Fruit fly (Drosophila melanogaster) whole organism: ENCODE measurements around the gene CG31183.
"Not testable (repeated sequence)": the region's sequence is repeated elsewhere in the genome, so short reads cannot be mapped to it uniquely, and the experiment has no call there.

Source experiments
- CG8478 ChIP-seq: fragments of >200 bp; optimal IDR thresholded peaks from 2 replicates; lab custom pipeline; 2018; ENCODE audit warnings: inconsistent platforms
- Dll ChIP-seq: fragments of >200 bp; optimal IDR thresholded peaks from 2 replicates; lab custom pipeline; 2017
- EcR ChIP-seq, 2 experiments: fragments of >200 bp; optimal IDR thresholded peaks; 2 replicates each; lab custom pipeline; 2017; ENCODE audit warnings: missing biosample characterization in 2 of 2, missing genetic modification characterization in 2 of 2, missing genetic modification reagents in 2 of 2
- pan ChIP-seq: fragments of >200 bp; optimal IDR thresholded peaks from 2 replicates; lab custom pipeline; 2017
- psq ChIP-seq: fragments of >200 bp; optimal IDR thresholded peaks from 2 replicates; lab custom pipeline; 2017
- usp ChIP-seq: fragments of >200 bp; optimal IDR thresholded peaks from 2 replicates; lab custom pipeline; 2017; ENCODE audit warnings: missing biosample characterization, missing genetic modification characterization, mixed read lengths

CG31183 gene

DNA sequence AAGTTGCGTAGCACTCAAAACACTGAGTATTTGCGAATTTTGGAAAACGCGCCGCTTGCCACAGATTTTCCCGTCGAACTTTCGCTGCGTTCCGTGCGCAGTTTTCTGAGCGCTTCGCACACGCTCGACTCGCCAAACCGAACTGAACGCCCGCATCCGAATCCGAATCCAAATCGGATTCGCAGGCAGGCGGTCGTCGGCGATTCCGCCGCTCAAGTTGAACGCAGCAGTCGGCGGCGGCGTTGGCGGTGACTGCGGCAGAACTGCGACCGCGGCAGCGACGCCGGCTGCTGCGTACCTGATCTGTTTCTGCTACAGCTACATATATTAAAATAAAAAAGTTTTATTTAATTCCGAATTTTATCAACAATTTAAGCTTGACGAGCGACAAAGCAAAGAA is at the start of gene CG31183:
CG31183 (minus strand) TSS at position 329 of the 400 bp plus-strand sequence.
- TF ChIP-seq Dll (lab: Kevin White, UChicago) (no peak), usp (no peak), CG8478 (no peak), EcR (GFP tag; optimal IDR thresholded peaks at IDR 0.05; lab: Kevin White, UChicago) (no peak), pan (no peak), psq (lab: Kevin White, UChicago) (no peak)

DNA sequence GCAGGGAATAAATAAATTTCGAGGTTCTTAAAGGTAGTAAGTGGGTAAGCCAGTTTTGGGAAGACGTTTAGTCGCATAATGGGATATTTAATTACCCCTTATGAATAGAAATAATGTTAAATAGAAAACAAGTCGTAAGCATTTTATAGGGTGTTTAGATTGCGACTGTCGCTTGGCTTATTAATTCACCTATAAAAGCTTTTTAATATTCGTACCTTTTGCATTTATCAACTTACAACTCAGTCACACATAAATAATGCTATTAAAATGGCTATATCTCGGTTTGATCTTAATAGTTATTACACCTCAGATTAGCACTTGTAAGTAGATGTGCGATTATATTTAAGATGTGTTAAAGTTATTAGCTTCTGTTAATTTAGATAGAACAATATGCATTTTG is 49.6 kb upstream of the CG31183 start, which contains the start of gene CG34276:
CG34276 (plus strand) TSS at position 301 of the 400 bp plus-strand sequence.
- TF ChIP-seq Dll (lab: Kevin White, UChicago) (no peak), EcR (GFP tag; optimal IDR thresholded peaks at IDR 0.05; lab: Kevin White, UChicago) (no peak), CG8478 (no peak), usp (no peak), pan (no peak), psq (lab: Kevin White, UChicago) (no peak)

dm6 chr3R:15922622-15923574 is 47.2 kb upstream of the CG31183 start:
- no peak for TF ChIP-seq usp
- no peak for TF ChIP-seq Dll (lab: Kevin White, UChicago)
- no peak for TF ChIP-seq psq (lab: Kevin White, UChicago)
- TF ChIP-seq CG8478, result no peak
- no peak for TF ChIP-seq pan
- TF ChIP-seq EcR (GFP tag; optimal IDR thresholded peaks at IDR 0.05; lab: Kevin White, UChicago), result no peak

- no peak for TF ChIP-seq pan
- no peak for TF ChIP-seq usp
- no peak for TF ChIP-seq EcR (GFP tag; optimal IDR thresholded peaks at IDR 0.05; lab: Kevin White, UChicago)
- no peak for TF ChIP-seq Dll (lab: Kevin White, UChicago)
- TF ChIP-seq CG8478, result no peak
- TF ChIP-seq psq (lab: Kevin White, UChicago), result no peak
Observed at dm6 chr3R:15921747-15922146, 46.0 kb upstream of the CG31183 start.

- no peak for TF ChIP-seq usp
- no peak for TF ChIP-seq CG8478
- TF ChIP-seq EcR (GFP tag; optimal IDR thresholded peaks at IDR 0.05; lab: Kevin White, UChicago), result no peak
- no peak for TF ChIP-seq psq (lab: Kevin White, UChicago)
- no peak for TF ChIP-seq Dll (lab: Kevin White, UChicago)
- no peak for TF ChIP-seq pan
Observed at dm6 chr3R:15920751-15921156, 45.0 kb upstream of the CG31183 start, which contains the start of gene Fbxl7. Gene Fbxl7 (plus strand): TSS chr3R:15920898.

dm6 chr3R:15920229-15920533 is 44.4 kb upstream of the CG31183 start:
- TF ChIP-seq usp, result no peak
- no peak for TF ChIP-seq pan
- no peak for TF ChIP-seq psq (lab: Kevin White, UChicago)
- no peak for TF ChIP-seq CG8478
- TF ChIP-seq Dll (lab: Kevin White, UChicago), result no peak
- no peak for TF ChIP-seq EcR (GFP tag; optimal IDR thresholded peaks at IDR 0.05; lab: Kevin White, UChicago)

DNA sequence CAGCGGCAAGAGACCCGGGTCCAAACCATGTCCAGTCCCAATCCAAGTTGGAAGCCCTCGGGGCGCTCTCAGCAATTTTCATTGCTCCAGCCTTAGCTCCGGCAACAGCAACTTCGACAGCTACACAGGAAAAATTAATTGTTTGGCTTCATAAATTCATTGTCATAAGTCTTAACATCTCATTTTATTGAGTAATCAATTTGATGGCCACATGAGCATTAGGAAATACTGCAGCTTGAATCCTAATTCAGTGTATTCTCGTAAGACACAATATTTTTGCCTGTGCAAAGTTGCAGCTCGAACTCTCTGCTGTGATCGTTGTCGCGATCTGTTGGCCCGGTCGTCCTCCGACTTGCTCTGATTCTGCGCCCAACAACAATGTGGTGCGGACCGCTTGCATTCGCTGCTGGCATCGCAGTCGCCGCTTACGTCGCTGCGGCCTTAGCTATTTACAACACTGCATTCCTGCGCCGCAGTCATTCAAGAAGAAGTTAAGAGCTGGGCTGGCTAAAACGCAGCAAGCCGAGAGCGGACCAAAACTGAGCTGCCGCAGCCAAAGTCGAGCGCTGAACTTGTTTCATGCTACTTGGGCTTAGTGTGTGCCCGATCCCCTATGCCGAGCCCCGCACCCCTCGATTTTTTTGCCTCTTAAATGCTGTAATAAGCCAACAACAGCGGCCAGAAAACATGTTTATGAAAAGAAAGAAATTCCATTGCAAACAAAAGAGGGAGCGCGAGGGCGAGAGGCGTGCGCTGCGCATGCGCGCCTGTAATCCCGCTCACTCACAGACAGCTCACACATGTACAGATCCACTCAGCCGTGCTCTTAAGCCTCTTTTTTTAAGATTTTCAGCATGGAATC is 43.9 kb upstream of the CG31183 start:
- TF ChIP-seq psq (lab: Kevin White, UChicago), result no peak
- peak; percentile 76 for TF ChIP-seq Dll (lab: Kevin White, UChicago)

DNA sequence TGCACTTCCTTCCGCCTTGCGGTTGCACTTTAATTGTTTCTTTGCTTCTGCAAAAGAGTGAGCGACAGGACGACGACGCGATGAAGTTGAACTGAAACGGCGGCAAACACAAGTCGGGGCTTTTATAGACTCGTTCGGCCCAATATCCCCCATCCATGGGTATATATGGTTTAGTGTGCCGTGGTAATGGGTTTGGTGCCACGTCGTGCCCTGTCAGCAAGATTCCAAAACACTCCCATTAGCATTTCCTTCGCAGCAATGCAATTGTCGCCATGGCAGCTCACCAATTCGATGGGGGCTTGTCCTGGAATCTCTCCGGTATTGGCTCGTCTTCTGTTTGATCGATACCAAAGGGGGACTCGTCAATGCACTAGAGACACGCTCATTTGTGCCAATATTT is 42.2 kb upstream of the CG31183 start, which contains the start of gene CG45105:
CG45105 (minus strand) TSS at position 101 of the 400 bp plus-strand sequence.
- TF ChIP-seq psq (lab: Kevin White, UChicago), result no peak
- TF ChIP-seq pan, result no peak
- TF ChIP-seq Dll (lab: Kevin White, UChicago), result no peak
- no peak for TF ChIP-seq CG8478
- TF ChIP-seq EcR (GFP tag; optimal IDR thresholded peaks at IDR 0.05; lab: Kevin White, UChicago), result no peak

DNA sequence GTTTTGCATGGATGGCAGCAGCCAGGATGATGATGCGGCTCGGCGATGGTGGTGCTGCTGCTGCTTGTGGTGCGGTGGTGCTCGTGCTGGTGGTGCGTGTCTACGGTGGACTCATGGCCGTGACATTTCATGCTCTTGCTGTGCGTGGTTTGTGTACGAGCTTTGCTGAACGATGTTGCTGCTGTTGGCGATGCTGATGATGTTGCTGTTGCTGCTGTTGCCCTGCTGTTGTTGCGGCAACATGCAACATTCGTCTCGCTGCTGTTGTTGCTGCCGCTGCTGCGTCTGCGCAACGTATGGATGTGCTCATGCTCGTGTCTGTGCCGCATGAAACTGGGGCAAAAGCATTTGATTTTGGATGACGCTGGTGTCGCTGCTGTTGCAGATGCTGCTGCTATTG is 37.5 kb upstream of the CG31183 start:
- TF ChIP-seq usp, result no peak
- no peak for TF ChIP-seq psq (lab: Kevin White, UChicago)
- no peak for TF ChIP-seq Dll (lab: Kevin White, UChicago)
- no peak for TF ChIP-seq pan
- TF ChIP-seq CG8478, result no peak
- no peak for TF ChIP-seq EcR (GFP tag; optimal IDR thresholded peaks at IDR 0.05; lab: Kevin White, UChicago)

DNA sequence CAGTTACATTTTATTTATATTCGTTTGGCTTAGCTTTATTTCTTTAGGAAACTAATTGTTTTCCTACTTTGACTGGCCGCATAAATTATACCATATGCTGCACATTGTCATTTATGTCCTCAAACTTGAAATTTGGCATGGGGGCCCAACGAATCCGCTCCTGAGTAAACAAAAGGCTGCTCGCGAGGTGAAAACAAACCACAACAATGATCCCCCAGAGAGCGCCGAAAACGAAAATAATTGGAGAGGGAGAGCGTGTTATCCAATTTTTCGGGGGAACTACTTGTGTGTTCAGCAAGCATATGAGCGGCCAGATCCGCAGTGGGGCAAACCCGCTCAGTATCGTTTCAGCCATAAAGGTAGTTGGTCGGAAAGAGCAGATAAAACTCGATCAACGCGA is 32.4 kb upstream of the CG31183 start, which contains the start of gene EndoU:
EndoU (plus strand) TSS at position 301 of the 400 bp plus-strand sequence.
- not testable (repeated sequence) for TF ChIP-seq usp; psq (lab: Kevin White, UChicago); Dll (lab: Kevin White, UChicago)

- not testable (repeated sequence) for TF ChIP-seq usp; CG8478; EcR (GFP tag; optimal IDR thresholded peaks at IDR 0.05; lab: Kevin White, UChicago)
Observed at dm6 chr3R:15904543-15904942, 28.8 kb upstream of the CG31183 start, which contains the start of gene glob1. Gene glob1 (minus strand): TSS chr3R:15904643.

- TF ChIP-seq Dll (lab: Kevin White, UChicago), result peak; percentile 96
Observed at dm6 chr3R:15901097-15901709, 25.5 kb upstream of the CG31183 start.
